Worm (Caenorhabditis elegans) whole organism, L1 larva: ENCODE data around the gene Y50E8A.22.

Source experiments
- ceh-8 ChIP-seq: fragments of 200-800 bp; sonication (Bioruptor generic); optimal IDR thresholded peaks from 2 replicates; lab custom pipeline; 2018; ENCODE audit warnings: mild to moderate bottlenecking, missing genetic modification characterization, moderate library complexity, missing compliant biosample characterization
- ceh-82 ChIP-seq, 3 experiments: fragments of 150-350 bp in 1 of 3; sonication (generic microtip) in 2 of 3; optimal IDR thresholded peaks; 2 replicates each; lab custom pipeline; 2014 to 2017; ENCODE audit warnings: missing biosample characterization in 3 of 3, missing genetic modification characterization in 3 of 3
- dpl-1 ChIP-seq, 3 experiments: fragments of 150-350 bp in 2 of 3; sonication (generic microtip) in 1 of 3; optimal IDR thresholded peaks; 2 replicates each; lab custom pipeline; 2014 to 2017; ENCODE audit warnings: missing biosample characterization in 3 of 3, missing genetic modification characterization in 3 of 3, missing genetic modification reagents in 3 of 3
- fkh-8 ChIP-seq: sonication (generic microtip); optimal IDR thresholded peaks from 2 replicates; lab custom pipeline; 2016; ENCODE audit warnings: mild to moderate bottlenecking, missing genetic modification characterization, missing compliant biosample characterization
- jun-1 ChIP-seq: fragments of 150-350 bp; optimal IDR thresholded peaks from 2 replicates; lab custom pipeline; 2014; ENCODE audit warnings: missing biosample characterization, missing genetic modification reagents, missing genetic modification characterization
- lin-13 ChIP-seq: fragments of 150-350 bp; optimal IDR thresholded peaks from 2 replicates; lab custom pipeline; 2014; ENCODE audit warnings: missing biosample characterization, missing genetic modification reagents, missing genetic modification characterization
- lin-15B ChIP-seq: fragments of 150-350 bp; sonication (generic microtip); optimal IDR thresholded peaks from 3 replicates; lab custom pipeline; 2014; ENCODE audit warnings: missing biosample characterization, missing genetic modification characterization
- lin-35 ChIP-seq, 2 experiments: fragments of 150-350 bp; optimal IDR thresholded peaks; 2 replicates each; lab custom pipeline; 2014; ENCODE audit warnings: missing biosample characterization in 2 of 2, missing genetic modification characterization in 2 of 2, missing genetic modification reagents in 2 of 2
- nhr-12 ChIP-seq: sonication (generic microtip); optimal IDR thresholded peaks from 2 replicates; lab custom pipeline; 2017; ENCODE audit warnings: missing biosample characterization, missing genetic modification characterization
- nhr-77 ChIP-seq: fragments of 150-350 bp; optimal IDR thresholded peaks from 2 replicates; lab custom pipeline; 2014; ENCODE audit warnings: missing biosample characterization, missing genetic modification characterization
- pax-3 ChIP-seq: fragments of 200-800 bp; sonication (Bioruptor generic); optimal IDR thresholded peaks from 2 replicates; lab custom pipeline; 2018; ENCODE audit warnings: mild to moderate bottlenecking, missing genetic modification characterization, moderate library complexity, missing compliant biosample characterization

ce11 chrV:14719491-14719890 is 29.4 kb downstream of the Y50E8A.22 start, which contains the start of gene R08A2.1:
- TF ChIP-seq pax-3 (tag; lab: Kevin White, UChicago) (no peak), ceh-82 (tag; optimal IDR thresholded peaks at IDR 0.05; lab: Kevin White, UChicago) (no peak), lin-35 (GFP tag; optimal IDR thresholded peaks at IDR 0.05; lab: Kevin White, UChicago) (no peak), ceh-8 (GFP tag; lab: Kevin White, UChicago) (no peak), lin-15B (tag; lab: Kevin White, UChicago) (no peak), jun-1 (tag; lab: Kevin White, UChicago) (no peak), lin-13 (GFP tag; lab: Kevin White, UChicago) (no peak), fkh-8 (tag; lab: Kevin White, UChicago) (no peak), dpl-1 (GFP tag; optimal IDR thresholded peaks at IDR 0.05; lab: Kevin White, UChicago) (no peak), nhr-77 (tag; lab: Kevin White, UChicago) (no peak), nhr-12 (tag; lab: Kevin White, UChicago) (no peak)
